Fruit fly (Drosophila melanogaster) whole organism, adult: ENCODE measurements around the gene Indy-2.

Experiments used
- CG14711 ChIP-seq: fragments of 200-800 bp; sonication (Bioruptor generic); optimal IDR thresholded peaks from 2 replicates; lab custom pipeline; 2018; ENCODE audit warnings: missing biosample characterization, mild to moderate bottlenecking, missing genetic modification characterization, moderate library complexity
- CG1620 ChIP-seq: fragments of 200-800 bp; sonication (Bioruptor generic); optimal IDR thresholded peaks from 2 replicates; lab custom pipeline; 2016; ENCODE audit warnings: missing biosample characterization, missing genetic modification characterization
- CG5204 ChIP-seq: fragments of 200-800 bp; sonication (Bioruptor generic); optimal IDR thresholded peaks from 2 replicates; lab custom pipeline; 2016; ENCODE audit warnings: missing biosample characterization, missing genetic modification characterization
- CG7045 ChIP-seq: fragments of 200-800 bp; sonication (Bioruptor generic); optimal IDR thresholded peaks from 2 replicates; lab custom pipeline; 2017; ENCODE audit warnings: missing biosample characterization, mild to moderate bottlenecking, missing genetic modification characterization
- CG7101 ChIP-seq: fragments of 200-800 bp; sonication (Bioruptor generic); optimal IDR thresholded peaks from 2 replicates; lab custom pipeline; 2018; ENCODE audit warnings: missing biosample characterization, mild to moderate bottlenecking, missing genetic modification characterization, moderate library complexity
- Crg-1 ChIP-seq: fragments of 200-800 bp; sonication (Bioruptor generic); optimal IDR thresholded peaks from 2 replicates; lab custom pipeline; 2016; ENCODE audit warnings: missing biosample characterization, missing genetic modification characterization
- Hr96 ChIP-seq: fragments of 200-800 bp; sonication (Bioruptor generic); optimal IDR thresholded peaks from 2 replicates; lab custom pipeline; 2016; ENCODE audit warnings: missing biosample characterization, missing genetic modification characterization
- Mnt ChIP-seq: fragments of 200-800 bp; sonication (Bioruptor generic); optimal IDR thresholded peaks from 2 replicates; lab custom pipeline; 2016; ENCODE audit warnings: missing biosample characterization, mild to moderate bottlenecking, missing genetic modification characterization
- cic ChIP-seq: fragments of 200-800 bp; sonication (Bioruptor generic); optimal IDR thresholded peaks from 2 replicates; lab custom pipeline; 2017; ENCODE audit warnings: missing biosample characterization, mild to moderate bottlenecking, missing genetic modification characterization, moderate library complexity
- cnc ChIP-seq, 2 experiments: fragments of >200 bp; optimal IDR thresholded peaks; 2 replicates each; lab custom pipeline; 2017
- kay ChIP-seq: fragments of 200-800 bp; sonication (Bioruptor generic); peaks from one replicate; lab custom pipeline; 2016; ENCODE audit warnings: missing biosample characterization, missing genetic modification characterization, borderline replicate concordance
- pad ChIP-seq: fragments of 200-800 bp; sonication (Bioruptor generic); optimal IDR thresholded peaks from 3 replicates; lab custom pipeline; 2017; ENCODE audit warnings: missing biosample characterization, missing genetic modification characterization, mild to moderate bottlenecking, moderate library complexity, missing genetic modification reagents
- tj ChIP-seq: fragments of 200-800 bp; sonication (Bioruptor generic); optimal IDR thresholded peaks from 3 replicates; lab custom pipeline; 2017; ENCODE audit warnings: missing biosample characterization, mild to moderate bottlenecking, missing genetic modification characterization, moderate library complexity
- toe ChIP-seq: fragments of 200-800 bp; sonication (Bioruptor generic); optimal IDR thresholded peaks from 2 replicates; lab custom pipeline; 2016; ENCODE audit warnings: missing biosample characterization, missing genetic modification characterization

- no peak for TF ChIP-seq kay (GFP tag; lab: Kevin White, UChicago)
- TF ChIP-seq CG5204 (GFP tag; lab: Kevin White, UChicago), result no peak
- TF ChIP-seq Crg-1 (GFP tag; lab: Kevin White, UChicago), result no peak
- TF ChIP-seq CG1620 (GFP tag; lab: Kevin White, UChicago), result no peak
- no peak for TF ChIP-seq cic
- no peak for TF ChIP-seq CG14711
- no peak for TF ChIP-seq Hr96 (GFP tag; lab: Kevin White, UChicago)
- TF ChIP-seq CG7045 (GFP tag; lab: Kevin White, UChicago), result no peak
- no peak for TF ChIP-seq Mnt (GFP tag; lab: Kevin White, UChicago)
- TF ChIP-seq pad (GFP tag; lab: Kevin White, UChicago), result no peak
- no peak for TF ChIP-seq tj (GFP tag; lab: Kevin White, UChicago)
- no peak for TF ChIP-seq CG7101
- TF ChIP-seq cnc (optimal IDR thresholded peaks at IDR 0.05; lab: Kevin White, UChicago), result no peak
- no peak for TF ChIP-seq toe
Observed at dm6 chr3R:19996433-19996832, 46.1 kb upstream of the Indy-2 start.
